Worm (Caenorhabditis elegans) whole organism, L2 larva: ENCODE results near the gene srh-109.

Experiments used
- R02D3.7 ChIP-seq: fragments of 150-350 bp; optimal IDR thresholded peaks from 2 replicates; lab custom pipeline; 2014; ENCODE audit warnings: missing biosample characterization, missing genetic modification characterization
- ama-1 ChIP-seq: fragments of 150-350 bp; optimal IDR thresholded peaks from 2 replicates; lab custom pipeline; 2018; ENCODE audit warnings: inconsistent platforms
- ceh-82 ChIP-seq: fragments of 150-350 bp; optimal IDR thresholded peaks from 2 replicates; lab custom pipeline; 2014; ENCODE audit warnings: missing biosample characterization, missing genetic modification characterization
- dmd-4 ChIP-seq: sonication (generic microtip); optimal IDR thresholded peaks from 2 replicates; lab custom pipeline; 2017; ENCODE audit warnings: missing biosample characterization, missing genetic modification characterization
- egl-27 ChIP-seq: sonication (generic microtip); optimal IDR thresholded peaks from 3 replicates; lab custom pipeline; 2017; ENCODE audit warnings: missing biosample characterization, missing genetic modification reagents, missing genetic modification characterization
- lin-39 ChIP-seq: fragments of 150-350 bp; optimal IDR thresholded peaks from 2 replicates; lab custom pipeline; 2014; ENCODE audit warnings: missing biosample characterization, missing genetic modification reagents, missing genetic modification characterization
- lsy-2 ChIP-seq, 2 experiments: fragments of 150-350 bp in 1 of 2; sonication (generic microtip) in 1 of 2; optimal IDR thresholded peaks; 2 replicates each; lab custom pipeline; 2014 to 2017; ENCODE audit warnings: missing biosample characterization in 2 of 2, missing genetic modification characterization in 2 of 2
- nhr-237 ChIP-seq: fragments of 150-350 bp; optimal IDR thresholded peaks from 2 replicates; lab custom pipeline; 2014; ENCODE audit warnings: missing biosample characterization, missing genetic modification characterization
- nhr-77 ChIP-seq: fragments of 150-350 bp; optimal IDR thresholded peaks from 2 replicates; lab custom pipeline; 2014; ENCODE audit warnings: missing biosample characterization, missing genetic modification characterization
- snpc-4 ChIP-seq: fragments of 150-350 bp; optimal IDR thresholded peaks from 2 replicates; lab custom pipeline; 2014; ENCODE audit warnings: missing biosample characterization, missing genetic modification characterization
- unc-55 ChIP-seq: fragments of 150-350 bp; sonication (generic microtip); optimal IDR thresholded peaks from 3 replicates; lab custom pipeline; 2014; ENCODE audit warnings: missing biosample characterization, missing genetic modification reagents, missing genetic modification characterization
- ztf-11 ChIP-seq: sonication (generic microtip); optimal IDR thresholded peaks from 2 replicates; lab custom pipeline; 2017; ENCODE audit warnings: missing biosample characterization, missing genetic modification characterization
- ztf-4 ChIP-seq: fragments of 150-350 bp; optimal IDR thresholded peaks from 2 replicates; lab custom pipeline; 2014; ENCODE audit warnings: missing biosample characterization, missing genetic modification characterization

DNA sequence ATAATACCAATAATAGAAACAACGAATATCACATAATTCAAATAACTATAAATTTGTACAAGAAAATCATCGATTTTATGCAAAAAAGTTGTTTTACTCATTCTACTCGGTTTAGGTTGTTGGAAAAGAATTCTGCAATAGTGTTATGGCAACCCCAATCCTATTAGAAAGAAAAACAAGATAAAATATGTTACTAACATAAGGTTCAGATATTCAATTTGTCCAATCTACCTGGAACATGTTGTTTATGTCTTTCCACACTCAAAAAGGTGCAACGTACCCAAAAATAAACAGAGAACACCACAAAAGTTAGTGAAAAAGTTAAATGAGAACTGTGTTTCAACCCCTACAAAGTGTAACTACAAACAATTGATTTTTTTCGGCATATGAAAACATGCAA, 49.4 kb downstream of the srh-109 start, which contains the start of gene srw-51:
- TF ChIP-seq nhr-77 (tag; lab: Kevin White, UChicago) (no peak), ama-1 (lab: Kevin White, UChicago) (no peak), lsy-2 (tag; optimal IDR thresholded peaks at IDR 0.05; lab: Kevin White, UChicago) (no peak), R02D3.7 (tag; lab: Kevin White, UChicago) (no peak), lin-39 (tag; lab: Kevin White, UChicago) (no peak), unc-55 (GFP tag; lab: Kevin White, UChicago) (no peak), snpc-4 (tag; lab: Kevin White, UChicago) (no peak), ztf-4 (tag; lab: Kevin White, UChicago) (no peak), egl-27 (tag; lab: Kevin White, UChicago) (no peak), nhr-237 (no peak), dmd-4 (tag; lab: Kevin White, UChicago) (no peak), ztf-11 (tag; lab: Kevin White, UChicago) (no peak), ceh-82 (tag; lab: Kevin White, UChicago) (no peak)
